Fruit fly (Drosophila melanogaster): ENCODE results near the gene slgA.
A peak's percentile ranks its signal among the peaks of the same experiment; 100 is the strongest.

Gene slgA

dm6 chrX:21334522-21335104 lies 39.2 kb upstream of the slgA start (continued):
- TF ChIP-seq CG2678 (tag; optimal IDR thresholded peaks at IDR 0.05): no peak
- no peak for TF ChIP-seq CG15073 (GFP tag; optimal IDR thresholded peaks at IDR 0.05)
- no peak for TF ChIP-seq bcd (GFP tag; optimal IDR thresholded peaks at IDR 0.05)
- TF ChIP-seq CG5180 (GFP tag; optimal IDR thresholded peaks at IDR 0.05): no peak
- no peak for TF ChIP-seq mirr (GFP tag; optimal IDR thresholded peaks at IDR 0.05)
- no peak for TF ChIP-seq Hr51 (GFP tag; optimal IDR thresholded peaks at IDR 0.05)
- no peak for TF ChIP-seq caup (GFP tag; optimal IDR thresholded peaks at IDR 0.05; ENCODE audit: severe bottlenecking)
- TF ChIP-seq mld (GFP tag; IDR thresholded peaks at IDR 0.05; ENCODE audit: partially characterized antibody): no peak
- peak; percentile 2 for TF ChIP-seq CG12659 (GFP tag; optimal IDR thresholded peaks at IDR 0.05)
- TF ChIP-seq exex (tag; optimal IDR thresholded peaks at IDR 0.05): no peak
- no peak for TF ChIP-seq Usf (GFP tag; optimal IDR thresholded peaks at IDR 0.05)
- no peak for TF ChIP-seq CG10959 (GFP tag; IDR thresholded peaks at IDR 0.05)
- TF ChIP-seq vfl (GFP tag; optimal IDR thresholded peaks at IDR 0.05): no peak
- no peak for TF ChIP-seq CG4404 (GFP tag; IDR thresholded peaks at IDR 0.05)
- no peak for TF ChIP-seq tio (GFP tag; optimal IDR thresholded peaks at IDR 0.05)
- TF ChIP-seq Hmx (GFP tag; optimal IDR thresholded peaks at IDR 0.05): no peak
- TF ChIP-seq CG2120 (GFP tag; optimal IDR thresholded peaks at IDR 0.05): peak; percentile 29
- no peak for TF ChIP-seq CG15696 (tag; optimal IDR thresholded peaks at IDR 0.05)
- no peak for TF ChIP-seq ewg (GFP tag; optimal IDR thresholded peaks at IDR 0.05)
- peak; percentile 4 for TF ChIP-seq Six4 (GFP tag; optimal IDR thresholded peaks at IDR 0.05)
- no peak for TF ChIP-seq h (optimal IDR thresholded peaks at IDR 0.05)
- TF ChIP-seq crol (GFP tag; IDR thresholded peaks at IDR 0.05): no peak
- TF ChIP-seq tna (GFP tag; IDR thresholded peaks at IDR 0.05; ENCODE audit: partially characterized antibody): no peak
- no peak for TF ChIP-seq CG14965 (GFP tag; optimal IDR thresholded peaks at IDR 0.05; ENCODE audit: borderline replicate concordance)
- TF ChIP-seq CG14014 (GFP tag; IDR thresholded peaks at IDR 0.05): no peak
- TF ChIP-seq HLH54F (GFP tag; optimal IDR thresholded peaks at IDR 0.05): no peak
- no peak for TF ChIP-seq nom (GFP tag; optimal IDR thresholded peaks at IDR 0.05)
- TF ChIP-seq rib (GFP tag; IDR thresholded peaks at IDR 0.05): no peak
- no peak for TF ChIP-seq slp2 (GFP tag; optimal IDR thresholded peaks at IDR 0.05)
- TF ChIP-seq CG10321 (GFP tag; IDR thresholded peaks at IDR 0.05): no peak
- no peak for TF ChIP-seq bowl (GFP tag; IDR thresholded peaks at IDR 0.05)
- TF ChIP-seq mam (GFP tag; optimal IDR thresholded peaks at IDR 0.05): no peak
- no peak for TF ChIP-seq Jarid2 (GFP tag; optimal IDR thresholded peaks at IDR 0.05)
- TF ChIP-seq lmd (GFP tag; IDR thresholded peaks at IDR 0.05): no peak
- no peak for TF ChIP-seq ttk (GFP tag; IDR thresholded peaks at IDR 0.05)
- TF ChIP-seq dan (GFP tag; IDR thresholded peaks at IDR 0.05): no peak
- peak; percentile 21 for TF ChIP-seq fd96Cb (tag; optimal IDR thresholded peaks at IDR 0.05)
- TF ChIP-seq CTCF (GFP tag; optimal IDR thresholded peaks at IDR 0.05): no peak
- TF ChIP-seq HLH4C (GFP tag; IDR thresholded peaks at IDR 0.05; ENCODE audit: partially characterized antibody): no peak
- TF ChIP-seq CG14860 (GFP tag; IDR thresholded peaks at IDR 0.05; ENCODE audit: partially characterized antibody): no peak
- no peak for TF ChIP-seq ham (GFP tag; IDR thresholded peaks at IDR 0.05)
- TF ChIP-seq kah (GFP tag; optimal IDR thresholded peaks at IDR 0.05): no peak
- peak; percentile 77 for TF ChIP-seq sens (GFP tag)
- TF ChIP-seq Ravus (GFP tag; IDR thresholded peaks at IDR 0.05): no peak
- no peak for TF ChIP-seq CG8765 (GFP tag; IDR thresholded peaks at IDR 0.05)
- no peak for TF ChIP-seq Blimp-1 (GFP tag; optimal IDR thresholded peaks at IDR 0.05)
- no peak for TF ChIP-seq NfI (GFP tag; optimal IDR thresholded peaks at IDR 0.05)
- TF ChIP-seq Abd-B (GFP tag; optimal IDR thresholded peaks at IDR 0.05): no peak
- peak; percentile 13 for TF ChIP-seq Ssrp (tag; optimal IDR thresholded peaks at IDR 0.05)
- TF ChIP-seq lilli (GFP tag; optimal IDR thresholded peaks at IDR 0.05): peak; percentile 13
- TF ChIP-seq CrebB (tag; optimal IDR thresholded peaks at IDR 0.05): no peak

Measured in whole organism, embryonic.